Worm (Caenorhabditis elegans): ENCODE data around the gene farl-11.

- TF ChIP-seq nhr-12 (tag; optimal IDR thresholded peaks at IDR 0.05) (no peak), snpc-4 (tag; optimal IDR thresholded peaks at IDR 0.05) (no peak), ceh-39 (tag; optimal IDR thresholded peaks at IDR 0.05) (no peak), lsy-2 (tag; optimal IDR thresholded peaks at IDR 0.05) (no peak), elt-3 (tag; optimal IDR thresholded peaks at IDR 0.05) (no peak), lin-13 (tag; optimal IDR thresholded peaks at IDR 0.05) (no peak), mab-5 (tag; optimal IDR thresholded peaks at IDR 0.05) (no peak), pha-4 (tag; optimal IDR thresholded peaks at IDR 0.05) (no peak), ceh-43 (GFP tag; optimal IDR thresholded peaks at IDR 0.05) (no peak), ztf-11 (tag; optimal IDR thresholded peaks at IDR 0.05) (no peak), ham-2 (GFP tag; optimal IDR thresholded peaks at IDR 0.05) (no peak), nhr-76 (tag; optimal IDR thresholded peaks at IDR 0.05) (no peak), nhr-237 (tag; optimal IDR thresholded peaks at IDR 0.05) (no peak)
Observed at ce11 chrII:7070434-7070833, 34.4 kb downstream of the farl-11 start.
